Fruit fly (Drosophila melanogaster) whole organism, embryonic: ENCODE measurements around the gene CG9171.
A peak's percentile ranks its signal among the peaks of the same experiment; 100 is the strongest.

Experiments
- ATbp ChIP-seq: fragments of 200-800 bp; sonication (Bioruptor generic); optimal IDR thresholded peaks from 2 replicates; lab custom pipeline; 2017; ENCODE audit warnings: missing biosample characterization, mild to moderate bottlenecking, missing genetic modification characterization, missing genetic modification reagents
- Atf6 ChIP-seq: fragments of 200-800 bp; sonication (Bioruptor generic); IDR thresholded peaks from 2 replicates; pipeline ENCODE4 v1.3.6; 2022; ENCODE audit warnings: missing biosample characterization, missing genetic modification characterization
- BtbVII ChIP-seq: fragments of 200-800 bp; sonication (Bioruptor generic); optimal IDR thresholded peaks from 3 replicates; lab custom pipeline; 2017; ENCODE audit warnings: missing biosample characterization, mild to moderate bottlenecking, missing genetic modification characterization
- CG11247 ChIP-seq: fragments of 200-800 bp; sonication (Bioruptor generic); IDR thresholded peaks from 2 replicates; pipeline ENCODE4 v1.3.6; 2022; ENCODE audit warnings: missing biosample characterization, missing genetic modification characterization
- CG12391 ChIP-seq: fragments of 200-800 bp; sonication (Bioruptor generic); optimal IDR thresholded peaks from 3 replicates; lab custom pipeline; 2018; ENCODE audit warnings: missing biosample characterization, mild to moderate bottlenecking, missing genetic modification characterization, moderate library complexity
- CG12744 ChIP-seq: fragments of 200-800 bp; sonication (Bioruptor generic); optimal IDR thresholded peaks from 2 replicates; lab custom pipeline; 2016; ENCODE audit warnings: missing biosample characterization, missing genetic modification characterization
- CG14441 ChIP-seq: fragments of 200-800 bp; sonication (Bioruptor generic); IDR thresholded peaks from 2 replicates; pipeline ENCODE4 v1.3.6; 2022; ENCODE audit warnings: missing biosample characterization, missing genetic modification characterization
- CG15073 ChIP-seq: fragments of 200-800 bp; sonication (Bioruptor generic); optimal IDR thresholded peaks from 2 replicates; lab custom pipeline; 2016; ENCODE audit warnings: missing biosample characterization, missing genetic modification characterization
- CG1602 ChIP-seq: fragments of 200-800 bp; sonication (Bioruptor generic); optimal IDR thresholded peaks from 3 replicates; lab custom pipeline; 2016; ENCODE audit warnings: missing biosample characterization, missing genetic modification characterization
- CG1647 ChIP-seq: fragments of 200-800 bp; sonication (Bioruptor generic); optimal IDR thresholded peaks from 3 replicates; lab custom pipeline; 2016; ENCODE audit warnings: missing biosample characterization, missing genetic modification characterization
- CG16815 ChIP-seq: fragments of 200-800 bp; sonication (Bioruptor generic); optimal IDR thresholded peaks from 3 replicates; lab custom pipeline; 2017; ENCODE audit warnings: missing biosample characterization, mild to moderate bottlenecking, missing genetic modification characterization
- CG17829 ChIP-seq: fragments of 200-800 bp; optimal IDR thresholded peaks from 2 replicates; lab custom pipeline; 2019; ENCODE audit warnings: missing biosample characterization, mild to moderate bottlenecking, missing genetic modification characterization, moderate library complexity
- CG18011 ChIP-seq: fragments of 200-800 bp; sonication (Bioruptor generic); optimal IDR thresholded peaks from 2 replicates; lab custom pipeline; 2017; ENCODE audit warnings: missing biosample characterization, missing genetic modification characterization, mild to moderate bottlenecking, moderate library complexity, missing genotype
- CG1832 ChIP-seq: fragments of 200-800 bp; sonication (Bioruptor generic); optimal IDR thresholded peaks from 2 replicates; lab custom pipeline; 2017; ENCODE audit warnings: missing biosample characterization, mild to moderate bottlenecking, missing genetic modification characterization, inconsistent platforms
- CG33213 ChIP-seq: fragments of 200-800 bp; sonication (Bioruptor generic); optimal IDR thresholded peaks from 3 replicates; lab custom pipeline; 2016; ENCODE audit warnings: missing biosample characterization, missing genetic modification characterization
- CG34422 ChIP-seq: fragments of 200-800 bp; sonication (Bioruptor generic); IDR thresholded peaks from 3 replicates; pipeline ENCODE4 v1.3.6; 2022; ENCODE audit warnings: missing biosample characterization, missing genetic modification characterization
- CG4730 ChIP-seq: fragments of 200-800 bp; sonication (Bioruptor generic); IDR thresholded peaks from 2 replicates; pipeline ENCODE4 v1.3.6; 2022; ENCODE audit warnings: missing biosample characterization, missing genetic modification characterization
- CG6254 ChIP-seq: fragments of 200-800 bp; sonication (Bioruptor generic); optimal IDR thresholded peaks from 3 replicates; lab custom pipeline; 2017; ENCODE audit warnings: mild to moderate bottlenecking, missing biosample characterization, missing genetic modification reagents, missing genetic modification characterization
- CG7556 ChIP-seq: fragments of 200-800 bp; sonication (Bioruptor generic); optimal IDR thresholded peaks from 2 replicates; lab custom pipeline; 2017; ENCODE audit warnings: missing biosample characterization, mild to moderate bottlenecking, missing genetic modification characterization
- CG8924 ChIP-seq: fragments of 200-800 bp; optimal IDR thresholded peaks from 3 replicates; lab custom pipeline; 2019; ENCODE audit warnings: missing biosample characterization, mild to moderate bottlenecking, missing genetic modification characterization, moderate library complexity
- CTCF ChIP-seq: fragments of 200-800 bp; sonication (Bioruptor generic); optimal IDR thresholded peaks from 2 replicates; lab custom pipeline; 2017; ENCODE audit warnings: missing biosample characterization, mild to moderate bottlenecking, missing genetic modification characterization, moderate library complexity
- H15 ChIP-seq: fragments of 200-800 bp; sonication (Bioruptor generic); IDR thresholded peaks from 3 replicates; pipeline ENCODE4 v1.3.6; 2022; ENCODE audit warnings: missing biosample characterization, missing genetic modification characterization
- HLHmδ ChIP-seq: fragments of 200-800 bp; sonication (Bioruptor generic); optimal IDR thresholded peaks from 2 replicates; lab custom pipeline; 2018; ENCODE audit warnings: missing biosample characterization, mild to moderate bottlenecking, missing genetic modification characterization, moderate library complexity
- Hmr ChIP-seq: fragments of 200-800 bp; sonication (Bioruptor generic); optimal IDR thresholded peaks from 3 replicates; lab custom pipeline; 2017; ENCODE audit warnings: mild to moderate bottlenecking, missing biosample characterization, missing genetic modification reagents, missing genetic modification characterization
- Hsf ChIP-seq: fragments of 200-800 bp; sonication (Bioruptor generic); optimal IDR thresholded peaks from 3 replicates; lab custom pipeline; 2016; ENCODE audit warnings: missing biosample characterization, missing genetic modification characterization
- Jarid2 ChIP-seq: fragments of 200-800 bp; sonication (Bioruptor generic); optimal IDR thresholded peaks from 3 replicates; lab custom pipeline; 2017; ENCODE audit warnings: mild to moderate bottlenecking, missing biosample characterization, missing genetic modification reagents, missing genetic modification characterization
- Meics ChIP-seq: fragments of 200-800 bp; sonication (Bioruptor generic); optimal IDR thresholded peaks from 2 replicates; lab custom pipeline; 2017; ENCODE audit warnings: missing biosample characterization, mild to moderate bottlenecking, missing genetic modification characterization
- Nf-YA ChIP-seq: fragments of 200-800 bp; sonication (Bioruptor generic); IDR thresholded peaks from 2 replicates; pipeline ENCODE4 v1.3.6; 2022; ENCODE audit warnings: missing biosample characterization, missing genetic modification characterization
- Rfx ChIP-seq: fragments of 200-800 bp; sonication (Bioruptor generic); IDR thresholded peaks from 2 replicates; pipeline ENCODE4 v1.3.6; 2022; ENCODE audit warnings: missing biosample characterization, missing genetic modification characterization
- Side ChIP-seq: fragments of 200-800 bp; sonication (Bioruptor generic); optimal IDR thresholded peaks from 2 replicates; lab custom pipeline; 2016; ENCODE audit warnings: missing biosample characterization, missing genetic modification characterization
- ab ChIP-seq: fragments of 200-800 bp; sonication (Bioruptor generic); optimal IDR thresholded peaks from 2 replicates; lab custom pipeline; 2016; ENCODE audit warnings: missing biosample characterization, missing genetic modification characterization
- bcd ChIP-seq: fragments of 200-800 bp; sonication (Bioruptor generic); optimal IDR thresholded peaks from 2 replicates; lab custom pipeline; 2017; ENCODE audit warnings: missing biosample characterization, mild to moderate bottlenecking, missing genetic modification characterization
- cato ChIP-seq: fragments of 200-800 bp; sonication (Bioruptor generic); optimal IDR thresholded peaks from 2 replicates; lab custom pipeline; 2016; ENCODE audit warnings: missing biosample characterization, missing genetic modification characterization, borderline replicate concordance
- crc ChIP-seq: fragments of 200-800 bp; sonication (Bioruptor generic); optimal IDR thresholded peaks from 2 replicates; lab custom pipeline; 2016; ENCODE audit warnings: missing biosample characterization, missing genetic modification characterization
- da ChIP-seq: fragments of 200-800 bp; sonication (Bioruptor generic); optimal IDR thresholded peaks from 2 replicates; lab custom pipeline; 2016; ENCODE audit warnings: missing biosample characterization, missing genetic modification characterization
- dan ChIP-seq: fragments of 200-800 bp; sonication (Bioruptor generic); IDR thresholded peaks from 2 replicates; pipeline ENCODE4 v1.3.6; 2022; ENCODE audit warnings: missing biosample characterization, missing genetic modification characterization
- fd3F ChIP-seq: fragments of 200-800 bp; sonication (Bioruptor generic); optimal IDR thresholded peaks from 2 replicates; lab custom pipeline; 2018; ENCODE audit warnings: missing biosample characterization, mild to moderate bottlenecking, missing genetic modification characterization, moderate library complexity
- fu2 ChIP-seq: fragments of 200-800 bp; sonication (Bioruptor generic); optimal IDR thresholded peaks from 2 replicates; lab custom pipeline; 2016; ENCODE audit warnings: missing biosample characterization, missing genetic modification characterization
- gcm2 ChIP-seq: fragments of 200-800 bp; sonication (Bioruptor generic); optimal IDR thresholded peaks from 2 replicates; lab custom pipeline; 2016; ENCODE audit warnings: missing biosample characterization, missing genetic modification characterization
- gem ChIP-seq: fragments of 200-800 bp; sonication (Bioruptor generic); optimal IDR thresholded peaks from 2 replicates; lab custom pipeline; 2019; ENCODE audit warnings: missing biosample characterization, mild to moderate bottlenecking, missing genetic modification characterization, moderate library complexity
- grau ChIP-seq: fragments of 200-800 bp; optimal IDR thresholded peaks from 3 replicates; lab custom pipeline; 2019; ENCODE audit warnings: missing biosample characterization, mild to moderate bottlenecking, missing genetic modification characterization, moderate library complexity
- hth ChIP-seq: fragments of >200 bp; optimal IDR thresholded peaks from 2 replicates; lab custom pipeline; 2017; ENCODE audit warnings: inconsistent platforms
- jing ChIP-seq: fragments of 200-800 bp; sonication (Bioruptor generic); optimal IDR thresholded peaks from 2 replicates; lab custom pipeline; 2018; ENCODE audit warnings: missing biosample characterization, mild to moderate bottlenecking, missing genetic modification characterization
- kni ChIP-seq: fragments of 200-800 bp; sonication (Bioruptor generic); optimal IDR thresholded peaks from 3 replicates; lab custom pipeline; 2017; ENCODE audit warnings: mild to moderate bottlenecking, missing biosample characterization, missing genetic modification reagents, missing genetic modification characterization
- lilli ChIP-seq: fragments of 200-800 bp; sonication (Bioruptor generic); optimal IDR thresholded peaks from 3 replicates; lab custom pipeline; 2016; ENCODE audit warnings: missing biosample characterization, missing genetic modification characterization
- mirr ChIP-seq: fragments of 200-800 bp; sonication (Bioruptor generic); optimal IDR thresholded peaks from 3 replicates; lab custom pipeline; 2018; ENCODE audit warnings: missing biosample characterization, mild to moderate bottlenecking, missing genetic modification characterization
- odd ChIP-seq: fragments of 200-800 bp; sonication (Bioruptor generic); optimal IDR thresholded peaks from 2 replicates; lab custom pipeline; 2017; ENCODE audit warnings: missing biosample characterization, mild to moderate bottlenecking, missing genetic modification characterization
- ranshi ChIP-seq: fragments of 200-800 bp; sonication (Bioruptor generic); IDR thresholded peaks from 2 replicates; pipeline ENCODE4 v1.3.6; 2022; ENCODE audit warnings: missing biosample characterization, missing genetic modification characterization
- ro ChIP-seq: fragments of 200-800 bp; sonication (Bioruptor generic); IDR thresholded peaks from 2 replicates; pipeline ENCODE4 v1.3.6; 2022; ENCODE audit warnings: missing biosample characterization, missing genetic modification characterization
- sd ChIP-seq: fragments of 200-800 bp; sonication (Bioruptor generic); optimal IDR thresholded peaks from 3 replicates; lab custom pipeline; 2018; ENCODE audit warnings: missing biosample characterization, mild to moderate bottlenecking, missing genetic modification characterization, moderate library complexity
- sens ChIP-seq: fragments of 200-800 bp; sonication (Bioruptor generic); peaks from one replicate; lab custom pipeline; 2016; ENCODE audit warnings: missing biosample characterization, missing genetic modification characterization
- slou ChIP-seq: fragments of 200-800 bp; sonication (Bioruptor generic); optimal IDR thresholded peaks from 3 replicates; lab custom pipeline; 2016; ENCODE audit warnings: missing biosample characterization, missing genetic modification characterization
- sr ChIP-seq: fragments of 200-800 bp; sonication (Bioruptor generic); IDR thresholded peaks from 3 replicates; pipeline ENCODE4 v1.3.6; 2022; ENCODE audit warnings: missing biosample characterization, missing genetic modification characterization

The CG9171 gene

dm6 chr2L:5797977-5798376 lies 2.1 kb downstream of the CG9171 start (continued):
- peak; percentile 80 for TF ChIP-seq Hmr (GFP tag; lab: Kevin White, UChicago)
- no peak for TF ChIP-seq kni
- no peak for TF ChIP-seq HLHmδ
- no peak for TF ChIP-seq CG4730 (GFP tag; lab: Robert Waterston, UW)
- peak; percentile 48 for TF ChIP-seq CG1647 (GFP tag; lab: Kevin White, UChicago)
- TF ChIP-seq ab (GFP tag; lab: Kevin White, UChicago): no peak
- TF ChIP-seq ranshi: peak; percentile 26; the same call in 1 of the 2 replicates
- no peak for TF ChIP-seq CG15073 (GFP tag; lab: Kevin White, UChicago)
- no peak for TF ChIP-seq CG17829 (tag; lab: Kevin White, UChicago)
- TF ChIP-seq Rfx (GFP tag; lab: Robert Waterston, UW): peak; percentile 78
- peak; percentile 37 for TF ChIP-seq CG7556
- TF ChIP-seq Jarid2: peak; percentile 37
- TF ChIP-seq odd (GFP tag; lab: Kevin White, UChicago): peak; percentile 50
- no peak for TF ChIP-seq ro (GFP tag; lab: Robert Waterston, UW)
- TF ChIP-seq CG33213 (GFP tag; lab: Kevin White, UChicago): peak; percentile 30
- TF ChIP-seq mirr (GFP tag; lab: Kevin White, UChicago): peak; percentile 51
- peak; percentile 82 for TF ChIP-seq Atf6 (GFP tag; lab: Robert Waterston, UW)
- TF ChIP-seq CG16815 (GFP tag; lab: Kevin White, UChicago): no peak
- TF ChIP-seq bcd (GFP tag; lab: Kevin White, UChicago): peak; percentile 41
- TF ChIP-seq CG11247 (GFP tag; lab: Robert Waterston, UW): 0 out of 2 replicates have a peak, but pooled peaks have one; percentile 39
- peak; percentile 37 for TF ChIP-seq CG8924 (tag; lab: Kevin White, UChicago)
- no peak for TF ChIP-seq CG1832 (GFP tag; lab: Kevin White, UChicago)
- TF ChIP-seq gcm2 (GFP tag; lab: Kevin White, UChicago): no peak
- no peak for TF ChIP-seq CG6254 (GFP tag; lab: Kevin White, UChicago)
- peak; percentile 5 for TF ChIP-seq ATbp (GFP tag; lab: Kevin White, UChicago)
- TF ChIP-seq BtbVII (GFP tag; lab: Kevin White, UChicago): peak; percentile 80
- peak; percentile 44 for TF ChIP-seq crc (GFP tag; lab: Kevin White, UChicago)
- peak; percentile 51 for TF ChIP-seq grau
- TF ChIP-seq CG18011 (GFP tag; lab: Kevin White, UChicago): peak; percentile 57
- TF ChIP-seq Meics: peak; percentile 79
- peak; percentile 3 for TF ChIP-seq CG12391 (tag; lab: Kevin White, UChicago)
- no peak for TF ChIP-seq sr
- peak; percentile 14 for TF ChIP-seq Hsf (GFP tag; lab: Kevin White, UChicago)
- TF ChIP-seq Side: no peak
- no peak for TF ChIP-seq Nf-YA (GFP tag; lab: Robert Waterston, UW)
- no peak for TF ChIP-seq slou (GFP tag; lab: Kevin White, UChicago)
- no peak for TF ChIP-seq CTCF (GFP tag; lab: Kevin White, UChicago)
- no peak for TF ChIP-seq dan (GFP tag; lab: Robert Waterston, UW)
- 0 out of 2 replicates have a peak, but pooled peaks have one; percentile 24 for TF ChIP-seq CG14441 (GFP tag; lab: Robert Waterston, UW)
- peak; percentile 76 for TF ChIP-seq gem
- TF ChIP-seq da (GFP tag; lab: Kevin White, UChicago): no peak
- peak; percentile 30 for TF ChIP-seq CG12744 (GFP tag; lab: Kevin White, UChicago)
- TF ChIP-seq jing (GFP tag; lab: Kevin White, UChicago): no peak
- TF ChIP-seq hth (lab: Kevin White, UChicago): no peak
- TF ChIP-seq lilli: peak; percentile 31
- peak; percentile 10 for TF ChIP-seq CG1602
- no peak for TF ChIP-seq CG34422 (GFP tag; lab: Robert Waterston, UW)
- TF ChIP-seq sens (GFP tag; lab: Kevin White, UChicago): peak; percentile 8
- TF ChIP-seq cato (GFP tag; lab: Kevin White, UChicago): no peak
- TF ChIP-seq fd3F (GFP tag; lab: Kevin White, UChicago): peak; percentile 93
- TF ChIP-seq H15 (GFP tag; lab: Robert Waterston, UW): no peak
- TF ChIP-seq fu2 (GFP tag; lab: Kevin White, UChicago): no peak
- TF ChIP-seq sd (tag; lab: Kevin White, UChicago): peak; percentile 38
